Fruit fly (Drosophila melanogaster) whole organism, embryonic: Measurements from ENCODE around the gene mRRF1.

ENCODE experiments used
- BtbVII ChIP-seq: fragments of 200-800 bp; sonication (Bioruptor generic); optimal IDR thresholded peaks from 3 replicates; lab custom pipeline; 2017; ENCODE audit warnings: missing biosample characterization, mild to moderate bottlenecking, missing genetic modification characterization
- CG10366 ChIP-seq: fragments of 200-800 bp; sonication (Bioruptor generic); IDR thresholded peaks from 2 replicates; pipeline ENCODE4 v1.3.6; 2022; ENCODE audit warnings: missing biosample characterization, missing genetic modification characterization
- CG11504 ChIP-seq: fragments of 200-800 bp; sonication (Bioruptor generic); optimal IDR thresholded peaks from 3 replicates; lab custom pipeline; 2019; ENCODE audit warnings: missing biosample characterization, mild to moderate bottlenecking, missing genetic modification characterization, moderate library complexity
- CG12071 ChIP-seq: fragments of 200-800 bp; sonication (Bioruptor generic); optimal IDR thresholded peaks from 3 replicates; lab custom pipeline; 2018; ENCODE audit warnings: missing biosample characterization, mild to moderate bottlenecking, missing genetic modification characterization
- CG12104 ChIP-seq: fragments of 200-800 bp; sonication (Bioruptor generic); optimal IDR thresholded peaks from 3 replicates; lab custom pipeline; 2016; ENCODE audit warnings: missing biosample characterization, missing genetic modification characterization
- CG13123 ChIP-seq: fragments of 200-800 bp; sonication (Bioruptor generic); optimal IDR thresholded peaks from 2 replicates; lab custom pipeline; 2016; ENCODE audit warnings: missing biosample characterization, missing genetic modification characterization
- CG13296 ChIP-seq: fragments of 200-800 bp; sonication (Bioruptor generic); optimal IDR thresholded peaks from 3 replicates; lab custom pipeline; 2018; ENCODE audit warnings: missing biosample characterization, mild to moderate bottlenecking, missing genetic modification characterization
- CG15073 ChIP-seq: fragments of 200-800 bp; sonication (Bioruptor generic); optimal IDR thresholded peaks from 2 replicates; lab custom pipeline; 2016; ENCODE audit warnings: missing biosample characterization, missing genetic modification characterization
- CG17802 ChIP-seq: fragments of 200-800 bp; sonication (Bioruptor generic); optimal IDR thresholded peaks from 2 replicates; lab custom pipeline; 2018; ENCODE audit warnings: missing biosample characterization, mild to moderate bottlenecking, missing genetic modification characterization, moderate library complexity
- CG2116 ChIP-seq: fragments of 200-800 bp; sonication (Bioruptor generic); optimal IDR thresholded peaks from 3 replicates; lab custom pipeline; 2018; ENCODE audit warnings: missing biosample characterization, mild to moderate bottlenecking, missing genetic modification characterization
- CG32532 ChIP-seq: fragments of 200-800 bp; sonication (Bioruptor generic); IDR thresholded peaks from 2 replicates; pipeline ENCODE4 v1.3.6; 2022; ENCODE audit warnings: missing biosample characterization, missing genetic modification characterization
- CG32772 ChIP-seq: fragments of 200-800 bp; sonication (Bioruptor generic); IDR thresholded peaks from 2 replicates; pipeline ENCODE4 v1.3.6; 2022; ENCODE audit warnings: missing biosample characterization, missing genetic modification characterization
- CG33213 ChIP-seq: fragments of 200-800 bp; sonication (Bioruptor generic); optimal IDR thresholded peaks from 3 replicates; lab custom pipeline; 2016; ENCODE audit warnings: missing biosample characterization, missing genetic modification characterization
- CG4820 ChIP-seq: fragments of 200-800 bp; sonication (Bioruptor generic); optimal IDR thresholded peaks from 3 replicates; lab custom pipeline; 2016; ENCODE audit warnings: missing biosample characterization, missing genetic modification characterization
- CG7271 ChIP-seq: fragments of 200-800 bp; sonication (Bioruptor generic); optimal IDR thresholded peaks from 2 replicates; lab custom pipeline; 2018; ENCODE audit warnings: missing biosample characterization, mild to moderate bottlenecking, missing genetic modification characterization, moderate library complexity
- CG7839 ChIP-seq: fragments of 200-800 bp; sonication (Bioruptor generic); optimal IDR thresholded peaks from 3 replicates; lab custom pipeline; 2018; ENCODE audit warnings: missing biosample characterization, mild to moderate bottlenecking, missing genetic modification characterization, moderate library complexity
- CG7963 ChIP-seq: fragments of 200-800 bp; sonication (Bioruptor generic); IDR thresholded peaks from 3 replicates; pipeline ENCODE4 v1.3.6; 2022; ENCODE audit warnings: missing biosample characterization, missing genetic modification characterization; ENCODE audit not compliant: partially characterized antibody
- CG9727 ChIP-seq: fragments of 200-800 bp; sonication (Bioruptor generic); optimal IDR thresholded peaks from 3 replicates; lab custom pipeline; 2017; ENCODE audit warnings: missing biosample characterization, mild to moderate bottlenecking, missing genetic modification characterization
- CHES-1-like ChIP-seq: fragments of 200-800 bp; sonication (Bioruptor generic); optimal IDR thresholded peaks from 2 replicates; lab custom pipeline; 2016; ENCODE audit warnings: missing biosample characterization, missing genetic modification characterization
- Dll ChIP-seq: fragments of 200-800 bp; sonication (Bioruptor generic); IDR thresholded peaks from 4 replicates; pipeline ENCODE4 v1.3.6; 2022; ENCODE audit warnings: missing biosample characterization, missing genetic modification characterization; ENCODE audit not compliant: partially characterized antibody
- Gug ChIP-seq: fragments of 200-800 bp; sonication (Bioruptor generic); IDR thresholded peaks from 4 replicates; pipeline ENCODE4 v1.3.6; 2022; ENCODE audit warnings: missing biosample characterization, missing genetic modification characterization
- MBD-R2 ChIP-seq: fragments of 200-800 bp; sonication (Bioruptor generic); IDR thresholded peaks from 2 replicates; pipeline ENCODE4 v1.3.6; 2022; ENCODE audit warnings: missing biosample characterization, missing genetic modification characterization
- Med ChIP-seq: fragments of 200-800 bp; sonication (Bioruptor generic); peaks from one replicate; lab custom pipeline; 2016; ENCODE audit warnings: missing biosample characterization, missing genetic modification characterization, mild to moderate bottlenecking, inconsistent platforms, moderate library complexity
- Neu2 ChIP-seq: fragments of 200-800 bp; sonication (Bioruptor generic); optimal IDR thresholded peaks from 3 replicates; lab custom pipeline; 2016; ENCODE audit warnings: missing biosample characterization, missing genetic modification characterization, borderline replicate concordance
- Oaz ChIP-seq: fragments of 200-800 bp; sonication (Bioruptor generic); IDR thresholded peaks from 2 replicates; pipeline ENCODE4 v1.3.6; 2022; ENCODE audit warnings: missing biosample characterization, missing genetic modification characterization
- Rfx ChIP-seq: fragments of 200-800 bp; sonication (Bioruptor generic); IDR thresholded peaks from 2 replicates; pipeline ENCODE4 v1.3.6; 2022; ENCODE audit warnings: missing biosample characterization, missing genetic modification characterization
- ab ChIP-seq: fragments of 200-800 bp; sonication (Bioruptor generic); optimal IDR thresholded peaks from 2 replicates; lab custom pipeline; 2016; ENCODE audit warnings: missing biosample characterization, missing genetic modification characterization
- bcd ChIP-seq: fragments of 200-800 bp; sonication (Bioruptor generic); optimal IDR thresholded peaks from 2 replicates; lab custom pipeline; 2017; ENCODE audit warnings: missing biosample characterization, mild to moderate bottlenecking, missing genetic modification characterization
- bigmax ChIP-seq: fragments of 200-800 bp; sonication (Bioruptor generic); optimal IDR thresholded peaks from 2 replicates; lab custom pipeline; 2018; ENCODE audit warnings: missing biosample characterization, mild to moderate bottlenecking, missing genetic modification characterization
- br ChIP-seq: fragments of >200 bp; optimal IDR thresholded peaks from 2 replicates; lab custom pipeline; 2017
- caup ChIP-seq: fragments of 200-800 bp; sonication (Bioruptor generic); optimal IDR thresholded peaks from 3 replicates; lab custom pipeline; 2017; ENCODE audit warnings: missing biosample characterization, mild to moderate bottlenecking, missing genetic modification characterization, moderate library complexity; ENCODE audit not compliant: severe bottlenecking
- crc ChIP-seq: fragments of 200-800 bp; sonication (Bioruptor generic); optimal IDR thresholded peaks from 2 replicates; lab custom pipeline; 2016; ENCODE audit warnings: missing biosample characterization, missing genetic modification characterization
- exex ChIP-seq: fragments of 200-800 bp; sonication (Bioruptor generic); optimal IDR thresholded peaks from 4 replicates; lab custom pipeline; 2018; ENCODE audit warnings: missing biosample characterization, mild to moderate bottlenecking, missing genetic modification characterization, moderate library complexity
- fru ChIP-seq: fragments of >200 bp; optimal IDR thresholded peaks from 2 replicates; lab custom pipeline; 2017
- grau ChIP-seq: fragments of 200-800 bp; optimal IDR thresholded peaks from 3 replicates; lab custom pipeline; 2019; ENCODE audit warnings: missing biosample characterization, mild to moderate bottlenecking, missing genetic modification characterization, moderate library complexity
- gro ChIP-seq: fragments of 200-800 bp; sonication (Bioruptor generic); optimal IDR thresholded peaks from 2 replicates; lab custom pipeline; 2016; ENCODE audit warnings: missing biosample characterization, missing genetic modification characterization
- her ChIP-seq: fragments of 200-800 bp; sonication (Bioruptor generic); optimal IDR thresholded peaks from 2 replicates; lab custom pipeline; 2016; ENCODE audit warnings: missing biosample characterization, missing genetic modification characterization
- insv ChIP-seq, 2 experiments: fragments of 200-800 bp; sonication (Bioruptor generic); optimal IDR thresholded peaks; 3 replicates each; lab custom pipeline; 2016 to 2018; ENCODE audit warnings: missing biosample characterization in 2 of 2, missing genetic modification characterization in 2 of 2
- luna ChIP-seq: fragments of 200-800 bp; sonication (Bioruptor generic); optimal IDR thresholded peaks from 2 replicates; lab custom pipeline; 2016; ENCODE audit warnings: missing biosample characterization, missing genetic modification characterization
- pfk ChIP-seq: fragments of 200-800 bp; sonication (Bioruptor generic); optimal IDR thresholded peaks from 2 replicates; lab custom pipeline; 2018; ENCODE audit warnings: missing biosample characterization, mild to moderate bottlenecking, missing genetic modification characterization, moderate library complexity
- repo ChIP-seq: fragments of 200-800 bp; sonication (Bioruptor generic); optimal IDR thresholded peaks from 2 replicates; lab custom pipeline; 2016; ENCODE audit warnings: missing biosample characterization, missing genetic modification characterization
- scrt ChIP-seq: fragments of 200-800 bp; sonication (Bioruptor generic); optimal IDR thresholded peaks from 2 replicates; lab custom pipeline; 2018; ENCODE audit warnings: missing biosample characterization, mild to moderate bottlenecking, missing genetic modification characterization, moderate library complexity
- shn ChIP-seq: fragments of 200-800 bp; sonication (Bioruptor generic); optimal IDR thresholded peaks from 3 replicates; lab custom pipeline; 2016; ENCODE audit warnings: missing biosample characterization, missing genetic modification characterization
- sisA ChIP-seq: fragments of 200-800 bp; sonication (Bioruptor generic); IDR thresholded peaks from 2 replicates; pipeline ENCODE4 v1.3.6; 2022; ENCODE audit warnings: missing biosample characterization, missing genetic modification characterization
- sqz ChIP-seq: fragments of 200-800 bp; sonication (Bioruptor generic); optimal IDR thresholded peaks from 3 replicates; lab custom pipeline; 2018; ENCODE audit warnings: missing biosample characterization, mild to moderate bottlenecking, missing genetic modification characterization
- sug ChIP-seq: fragments of 200-800 bp; optimal IDR thresholded peaks from 2 replicates; lab custom pipeline; 2019; ENCODE audit warnings: missing biosample characterization, mild to moderate bottlenecking, missing genetic modification characterization, moderate library complexity
- tin ChIP-seq: fragments of 200-800 bp; sonication (Bioruptor generic); optimal IDR thresholded peaks from 3 replicates; lab custom pipeline; 2016; ENCODE audit warnings: missing biosample characterization, missing genetic modification characterization
- tna ChIP-seq: fragments of 200-800 bp; sonication (Bioruptor generic); IDR thresholded peaks from 2 replicates; pipeline ENCODE4 v1.3.6; 2022; ENCODE audit warnings: missing biosample characterization, missing genetic modification characterization; ENCODE audit not compliant: partially characterized antibody
- zfh2 ChIP-seq: fragments of 200-800 bp; sonication (Bioruptor generic); optimal IDR thresholded peaks from 2 replicates; lab custom pipeline; 2016; ENCODE audit warnings: missing biosample characterization, missing genetic modification characterization

Gene mRRF1

DNA sequence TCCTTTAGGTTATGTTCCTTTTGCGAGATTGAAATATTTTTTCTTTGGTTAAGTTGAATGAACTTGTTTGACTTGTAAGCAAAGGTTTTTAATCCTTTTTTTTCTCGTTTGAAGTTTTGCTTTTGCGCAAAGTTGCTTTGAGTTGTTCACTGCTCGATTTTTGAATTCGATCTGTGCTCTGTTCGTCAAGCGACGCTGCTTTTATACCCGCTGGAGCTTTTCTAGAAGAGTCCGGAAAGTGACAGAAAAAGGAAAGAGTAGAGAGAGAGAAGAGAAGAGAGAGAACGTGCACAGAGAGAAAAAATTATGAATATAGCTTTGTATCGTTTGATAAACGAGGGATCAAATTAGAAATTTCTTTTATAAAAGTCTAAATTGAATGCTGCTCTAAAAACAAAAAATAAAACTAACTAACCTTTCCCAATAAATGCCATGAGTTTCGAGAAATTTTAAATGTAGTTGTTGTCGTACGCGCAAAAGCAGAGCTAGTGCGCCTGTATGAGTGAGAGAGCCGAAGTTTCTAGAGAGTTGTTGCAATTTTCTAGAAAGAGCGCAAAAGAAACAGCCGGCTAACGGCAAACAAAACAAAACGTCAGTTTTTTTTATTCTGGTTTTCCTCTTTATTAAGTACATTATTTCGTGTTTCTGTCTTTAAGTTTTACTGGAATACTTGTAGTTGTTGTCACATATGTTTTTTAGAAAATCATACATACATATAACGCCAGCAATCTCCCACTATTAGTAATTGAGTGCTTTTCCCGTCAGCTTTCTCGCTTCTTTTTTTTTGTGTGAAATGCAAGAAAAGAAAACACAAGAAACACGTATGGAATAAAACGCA lies 13.3 kb downstream of the mRRF1 start, which contains the start of gene Hsp26 (continued):
- peak; percentile 30; the same call in 2 of the 4 replicates for TF ChIP-seq Dll
- TF ChIP-seq Med, result peak; percentile 98
- peak; percentile 54 for TF ChIP-seq CG2116 (GFP tag; lab: Kevin White, UChicago)
- TF ChIP-seq shn (GFP tag; lab: Kevin White, UChicago), result peak; percentile 49
- no peak for TF ChIP-seq Neu2 (GFP tag; lab: Kevin White, UChicago)
- TF ChIP-seq Gug (GFP tag; lab: Robert Waterston, UW), result peak; percentile 43; the same call in 2 of the 4 replicates
- peak; percentile 71 for TF ChIP-seq CG32772 (GFP tag; lab: Robert Waterston, UW)
- TF ChIP-seq MBD-R2 (GFP tag; lab: Robert Waterston, UW), result peak; percentile 42; the same call in 1 of the 2 replicates
- peak; percentile 67 for TF ChIP-seq CG4820 (GFP tag; lab: Kevin White, UChicago)
- TF ChIP-seq exex (tag; lab: Kevin White, UChicago), result no peak
- TF ChIP-seq bcd (GFP tag; lab: Kevin White, UChicago), result peak; percentile 84
- TF ChIP-seq CG7963 (GFP tag; lab: Robert Waterston, UW), result no peak
- peak; percentile 82 for TF ChIP-seq zfh2
- TF ChIP-seq grau (tag; lab: Kevin White, UChicago), result peak; percentile 84
- no peak for TF ChIP-seq fru
- peak; percentile 84 for TF ChIP-seq crc (GFP tag; lab: Kevin White, UChicago)
- peak; percentile 74 for TF ChIP-seq sisA (GFP tag; lab: Robert Waterston, UW)
- TF ChIP-seq Oaz (GFP tag; lab: Robert Waterston, UW), result peak; percentile 53; the same call in 1 of the 2 replicates
- peak; percentile 65 for TF ChIP-seq tin (GFP tag; lab: Kevin White, UChicago)
- peak; percentile 84 for TF ChIP-seq CG11504 (tag; lab: Kevin White, UChicago)
- TF ChIP-seq CG33213 (GFP tag; lab: Kevin White, UChicago), result peak; percentile 72
- TF ChIP-seq caup, result peak; percentile 83
- TF ChIP-seq br (lab: Kevin White, UChicago), result no peak
- TF ChIP-seq luna (GFP tag; lab: Kevin White, UChicago), result peak; percentile 60
- TF ChIP-seq CG9727, result peak; percentile 74
- no peak for TF ChIP-seq pfk (GFP tag; lab: Kevin White, UChicago)
- peak; percentile 83 for TF ChIP-seq Rfx (GFP tag; lab: Robert Waterston, UW)
- peak; percentile 58 for TF ChIP-seq sqz
- peak; percentile 49 for TF ChIP-seq CG12071 (GFP tag; lab: Kevin White, UChicago)
- peak; percentile 80 for TF ChIP-seq gro
- peak; percentile 87 for TF ChIP-seq CG10366 (GFP tag; lab: Robert Waterston, UW)
- TF ChIP-seq sug (tag; lab: Kevin White, UChicago), result peak; percentile 53
- peak; percentile 69 for TF ChIP-seq repo (GFP tag; lab: Kevin White, UChicago)
- peak; percentile 64 for TF ChIP-seq CG13123 (GFP tag; lab: Kevin White, UChicago)
- TF ChIP-seq ab (GFP tag; lab: Kevin White, UChicago), result no peak
- TF ChIP-seq CG7271 (tag; lab: Kevin White, UChicago), result no peak
- no peak for TF ChIP-seq tna (GFP tag; lab: Robert Waterston, UW)
- TF ChIP-seq CG12104 (GFP tag; lab: Kevin White, UChicago), result peak; percentile 45
- TF ChIP-seq scrt (GFP tag; lab: Kevin White, UChicago), result peak; percentile 80
- peak; percentile 62 for TF ChIP-seq bigmax
- TF ChIP-seq insv (GFP tag; optimal IDR thresholded peaks at IDR 0.05; lab: Kevin White, UChicago), result no peak
- peak; percentile 27 for TF ChIP-seq CG17802 (tag; lab: Kevin White, UChicago)
- peak; percentile 68 for TF ChIP-seq BtbVII (GFP tag; lab: Kevin White, UChicago)
- peak; percentile 24 for TF ChIP-seq CG15073
- peak; percentile 90 for TF ChIP-seq CG32532 (GFP tag; lab: Robert Waterston, UW)
- TF ChIP-seq CG7839 (tag; lab: Kevin White, UChicago), result peak; percentile 86
- peak; percentile 87 for TF ChIP-seq her (GFP tag; lab: Kevin White, UChicago)
- TF ChIP-seq CG13296, result peak; percentile 77
- TF ChIP-seq CHES-1-like (GFP tag; lab: Kevin White, UChicago), result peak; percentile 81
